Worm (Caenorhabditis elegans): ENCODE data around the gene nhr-184.
"Not testable (repeated sequence)": the region's sequence is repeated elsewhere in the genome, so short reads cannot be mapped to it uniquely, and the experiment has no call there.

- TF ChIP-seq pha-4 (tag; optimal IDR thresholded peaks at IDR 0.05); nhr-12 (tag; optimal IDR thresholded peaks at IDR 0.05); unc-62 (GFP tag; optimal IDR thresholded peaks at IDR 0.05); nhr-76 (tag; optimal IDR thresholded peaks at IDR 0.05); drap-1 (GFP tag; optimal IDR thresholded peaks at IDR 0.05); sptf-1 (tag; optimal IDR thresholded peaks at IDR 0.05); mep-1 (tag; optimal IDR thresholded peaks at IDR 0.05); zip-8 (tag; optimal IDR thresholded peaks at IDR 0.05); ces-1 (GFP tag; optimal IDR thresholded peaks at IDR 0.05); sem-2 (GFP tag; optimal IDR thresholded peaks at IDR 0.05); elt-3 (tag; optimal IDR thresholded peaks at IDR 0.05): not testable (repeated sequence)
Measured at ce11 chrV:2255191-2255590, 40.9 kb upstream of the nhr-184 start, which contains the start of gene F41B5.1.

Measured in whole organism, mixed stage, embryonic.